Fruit fly (Drosophila melanogaster) whole organism, embryonic: ENCODE data around the gene CG42699.

Source experiments
- ATbp ChIP-seq: fragments of 200-800 bp; sonication (Bioruptor generic); optimal IDR thresholded peaks from 2 replicates; lab custom pipeline; 2017; ENCODE audit warnings: missing biosample characterization, mild to moderate bottlenecking, missing genetic modification characterization, missing genetic modification reagents
- Blimp-1 ChIP-seq: fragments of 200-800 bp; sonication (Bioruptor generic); optimal IDR thresholded peaks from 3 replicates; lab custom pipeline; 2018; ENCODE audit warnings: missing biosample characterization, missing genetic modification characterization, mild to moderate bottlenecking, moderate library complexity, missing genetic modification reagents
- CG10209 ChIP-seq: fragments of 200-800 bp; sonication (Bioruptor generic); optimal IDR thresholded peaks from 3 replicates; lab custom pipeline; 2017; ENCODE audit warnings: missing biosample characterization, mild to moderate bottlenecking, missing genetic modification characterization, missing genetic modification reagents
- CG11085 ChIP-seq: fragments of 200-800 bp; sonication (Bioruptor generic); IDR thresholded peaks from 2 replicates; pipeline ENCODE4 v1.3.6; 2022; ENCODE audit warnings: missing biosample characterization, missing genetic modification characterization
- CG12236 ChIP-seq: fragments of 200-800 bp; sonication (Bioruptor generic); optimal IDR thresholded peaks from 2 replicates; lab custom pipeline; 2016; ENCODE audit warnings: missing biosample characterization, missing genetic modification characterization
- CG12769 ChIP-seq: fragments of 200-800 bp; sonication (Bioruptor generic); optimal IDR thresholded peaks from 2 replicates; lab custom pipeline; 2019; ENCODE audit warnings: missing biosample characterization, mild to moderate bottlenecking, missing genetic modification characterization, moderate library complexity
- CG14710 ChIP-seq: fragments of 200-800 bp; sonication (Bioruptor generic); optimal IDR thresholded peaks from 3 replicates; lab custom pipeline; 2019; ENCODE audit warnings: missing biosample characterization, mild to moderate bottlenecking, missing genetic modification characterization, moderate library complexity
- CG15514 ChIP-seq: fragments of 200-800 bp; sonication (Bioruptor generic); optimal IDR thresholded peaks from 3 replicates; lab custom pipeline; 2017; ENCODE audit warnings: missing biosample characterization, missing genetic modification characterization, mild to moderate bottlenecking, moderate library complexity, missing genetic modification reagents
- CG1603 ChIP-seq: fragments of 200-800 bp; sonication (Bioruptor generic); optimal IDR thresholded peaks from 2 replicates; lab custom pipeline; 2019; ENCODE audit warnings: missing biosample characterization, mild to moderate bottlenecking, missing genetic modification characterization, moderate library complexity
- CG16813 ChIP-seq: fragments of 200-800 bp; sonication (Bioruptor generic); IDR thresholded peaks from 3 replicates; pipeline ENCODE4 v1.3.6; 2022; ENCODE audit warnings: missing biosample characterization, missing genetic modification characterization; ENCODE audit not compliant: partially characterized antibody
- CG17385 ChIP-seq: fragments of 200-800 bp; sonication (Bioruptor generic); optimal IDR thresholded peaks from 3 replicates; lab custom pipeline; 2018; ENCODE audit warnings: missing biosample characterization, mild to moderate bottlenecking, missing genetic modification characterization
- CG18011 ChIP-seq: fragments of 200-800 bp; sonication (Bioruptor generic); optimal IDR thresholded peaks from 2 replicates; lab custom pipeline; 2017; ENCODE audit warnings: missing biosample characterization, missing genetic modification characterization, mild to moderate bottlenecking, moderate library complexity, missing genotype
- CG32767 ChIP-seq: fragments of 200-800 bp; sonication (Bioruptor generic); IDR thresholded peaks from 2 replicates; pipeline ENCODE4 v1.3.6; 2022; ENCODE audit warnings: missing biosample characterization, missing genetic modification characterization
- CG3407 ChIP-seq: fragments of 200-800 bp; sonication (Bioruptor generic); optimal IDR thresholded peaks from 2 replicates; lab custom pipeline; 2018; ENCODE audit warnings: missing biosample characterization, mild to moderate bottlenecking, missing genetic modification characterization
- CG5180 ChIP-seq: fragments of 200-800 bp; sonication (Bioruptor generic); optimal IDR thresholded peaks from 3 replicates; lab custom pipeline; 2017; ENCODE audit warnings: missing biosample characterization, missing genetic modification characterization, mild to moderate bottlenecking, moderate library complexity, missing genetic modification reagents
- CG5245 ChIP-seq: fragments of 200-800 bp; sonication (Bioruptor generic); optimal IDR thresholded peaks from 3 replicates; lab custom pipeline; 2016; ENCODE audit warnings: missing biosample characterization, missing genetic modification characterization
- CG7556 ChIP-seq: fragments of 200-800 bp; sonication (Bioruptor generic); optimal IDR thresholded peaks from 2 replicates; lab custom pipeline; 2017; ENCODE audit warnings: missing biosample characterization, mild to moderate bottlenecking, missing genetic modification characterization
- CG7928 ChIP-seq: fragments of 200-800 bp; sonication (Bioruptor generic); optimal IDR thresholded peaks from 2 replicates; lab custom pipeline; 2017; ENCODE audit warnings: missing biosample characterization, mild to moderate bottlenecking, missing genetic modification characterization
- CG9932 ChIP-seq: fragments of 200-800 bp; sonication (Bioruptor generic); IDR thresholded peaks from 2 replicates; pipeline ENCODE4 v1.3.6; 2022; ENCODE audit warnings: missing biosample characterization, missing genetic modification characterization
- Camta ChIP-seq: fragments of 200-800 bp; sonication (Bioruptor generic); optimal IDR thresholded peaks from 2 replicates; lab custom pipeline; 2016; ENCODE audit warnings: missing biosample characterization, missing genetic modification characterization
- D ChIP-seq, 2 experiments: fragments of 200-800 bp in 1 of 2; fragments of >200 bp in 1 of 2; sonication (Bioruptor generic) in 1 of 2; optimal IDR thresholded peaks; 2 replicates in 1 of 2; 3 replicates in 1 of 2; lab custom pipeline; 2017; ENCODE audit warnings: mild to moderate bottlenecking in 1 of 2, missing biosample characterization in 1 of 2, missing genetic modification characterization in 1 of 2, missing genetic modification reagents in 1 of 2
- Dll ChIP-seq: fragments of 200-800 bp; sonication (Bioruptor generic); IDR thresholded peaks from 4 replicates; pipeline ENCODE4 v1.3.6; 2022; ENCODE audit warnings: missing biosample characterization, missing genetic modification characterization; ENCODE audit not compliant: partially characterized antibody
- Doc2 ChIP-seq: fragments of 200-800 bp; sonication (Bioruptor generic); IDR thresholded peaks from 2 replicates; pipeline ENCODE4 v1.3.6; 2022; ENCODE audit warnings: missing biosample characterization, missing genetic modification characterization
- Dp ChIP-seq: fragments of 200-800 bp; sonication (Bioruptor generic); optimal IDR thresholded peaks from 2 replicates; lab custom pipeline; 2018; ENCODE audit warnings: missing biosample characterization, mild to moderate bottlenecking, missing genetic modification characterization, moderate library complexity
- H15 ChIP-seq: fragments of 200-800 bp; sonication (Bioruptor generic); IDR thresholded peaks from 3 replicates; pipeline ENCODE4 v1.3.6; 2022; ENCODE audit warnings: missing biosample characterization, missing genetic modification characterization
- HLH3B ChIP-seq: fragments of 200-800 bp; sonication (Bioruptor generic); IDR thresholded peaks from 2 replicates; pipeline ENCODE4 v1.3.6; 2022; ENCODE audit warnings: missing biosample characterization, missing genetic modification characterization
- HmgZ ChIP-seq: fragments of 200-800 bp; sonication (Bioruptor generic); optimal IDR thresholded peaks from 2 replicates; lab custom pipeline; 2018; ENCODE audit warnings: missing biosample characterization, mild to moderate bottlenecking, missing genetic modification characterization
- Lhr ChIP-seq: fragments of 200-800 bp; sonication (Bioruptor generic); optimal IDR thresholded peaks from 3 replicates; lab custom pipeline; 2017; ENCODE audit warnings: mild to moderate bottlenecking, missing biosample characterization, missing genetic modification reagents, missing genetic modification characterization
- MTF-1 ChIP-seq: fragments of 200-800 bp; sonication (Bioruptor generic); optimal IDR thresholded peaks from 2 replicates; lab custom pipeline; 2018; ENCODE audit warnings: missing biosample characterization, mild to moderate bottlenecking, missing genetic modification characterization, borderline replicate concordance
- Mad ChIP-seq: fragments of 200-800 bp; sonication (Bioruptor generic); optimal IDR thresholded peaks from 2 replicates; lab custom pipeline; 2016; ENCODE audit warnings: missing biosample characterization, missing genetic modification characterization
- Pdp1 ChIP-seq, 2 experiments: fragments of 200-800 bp; sonication (Bioruptor generic); optimal IDR thresholded peaks; 3 replicates each; lab custom pipeline; 2016; ENCODE audit warnings: missing biosample characterization in 2 of 2, missing genetic modification characterization in 2 of 2, mild to moderate bottlenecking in 1 of 2, moderate library complexity in 1 of 2
- Rx ChIP-seq: fragments of 200-800 bp; sonication (Bioruptor generic); IDR thresholded peaks from 2 replicates; pipeline ENCODE4 v1.3.6; 2022; ENCODE audit warnings: missing biosample characterization, missing genetic modification characterization
- bab2 ChIP-seq: fragments of 200-800 bp; sonication (Bioruptor generic); optimal IDR thresholded peaks from 2 replicates; lab custom pipeline; 2016; ENCODE audit warnings: missing biosample characterization, missing genetic modification characterization
- cas ChIP-seq: fragments of 200-800 bp; sonication (Bioruptor generic); IDR thresholded peaks from 2 replicates; pipeline ENCODE4 v1.3.6; 2022; ENCODE audit warnings: missing biosample characterization, missing genetic modification characterization
- dan ChIP-seq: fragments of 200-800 bp; sonication (Bioruptor generic); IDR thresholded peaks from 2 replicates; pipeline ENCODE4 v1.3.6; 2022; ENCODE audit warnings: missing biosample characterization, missing genetic modification characterization
- grau ChIP-seq: fragments of 200-800 bp; optimal IDR thresholded peaks from 3 replicates; lab custom pipeline; 2019; ENCODE audit warnings: missing biosample characterization, mild to moderate bottlenecking, missing genetic modification characterization, moderate library complexity
- inv ChIP-seq: fragments of 200-800 bp; sonication (Bioruptor generic); IDR thresholded peaks from 2 replicates; pipeline ENCODE4 v1.3.6; 2022; ENCODE audit warnings: missing biosample characterization, missing genetic modification characterization; ENCODE audit not compliant: partially characterized antibody
- knrl ChIP-seq: fragments of 200-800 bp; sonication (Bioruptor generic); IDR thresholded peaks from 3 replicates; pipeline ENCODE4 v1.3.6; 2022; ENCODE audit warnings: missing biosample characterization, missing genetic modification characterization; ENCODE audit not compliant: partially characterized antibody
- lab ChIP-seq: fragments of 200-800 bp; sonication (Bioruptor generic); optimal IDR thresholded peaks from 3 replicates; lab custom pipeline; 2017; ENCODE audit warnings: missing biosample characterization, missing genetic modification characterization, mild to moderate bottlenecking, moderate library complexity, missing genetic modification reagents
- lmd ChIP-seq: fragments of 200-800 bp; sonication (Bioruptor generic); IDR thresholded peaks from 2 replicates; pipeline ENCODE4 v1.3.6; 2022; ENCODE audit warnings: missing biosample characterization, missing genetic modification characterization
- slou ChIP-seq: fragments of 200-800 bp; sonication (Bioruptor generic); optimal IDR thresholded peaks from 3 replicates; lab custom pipeline; 2016; ENCODE audit warnings: missing biosample characterization, missing genetic modification characterization
- slp2 ChIP-seq: fragments of 200-800 bp; sonication (Bioruptor generic); optimal IDR thresholded peaks from 2 replicates; lab custom pipeline; 2016; ENCODE audit warnings: missing biosample characterization, missing genetic modification characterization
- tna ChIP-seq: fragments of 200-800 bp; sonication (Bioruptor generic); IDR thresholded peaks from 2 replicates; pipeline ENCODE4 v1.3.6; 2022; ENCODE audit warnings: missing biosample characterization, missing genetic modification characterization; ENCODE audit not compliant: partially characterized antibody
- tup ChIP-seq: fragments of 200-800 bp; sonication (Bioruptor generic); optimal IDR thresholded peaks from 2 replicates; lab custom pipeline; 2016; ENCODE audit warnings: missing biosample characterization, mild to moderate bottlenecking, missing genetic modification characterization, moderate library complexity
- vfl ChIP-seq: fragments of 200-800 bp; sonication (Bioruptor generic); optimal IDR thresholded peaks from 2 replicates; lab custom pipeline; 2016; ENCODE audit warnings: missing biosample characterization, missing genetic modification characterization
- vvl ChIP-seq: fragments of 200-800 bp; sonication (Bioruptor generic); IDR thresholded peaks from 2 replicates; pipeline ENCODE4 v1.3.6; 2022; ENCODE audit warnings: missing biosample characterization, missing genetic modification characterization

CG42699 gene

DNA sequence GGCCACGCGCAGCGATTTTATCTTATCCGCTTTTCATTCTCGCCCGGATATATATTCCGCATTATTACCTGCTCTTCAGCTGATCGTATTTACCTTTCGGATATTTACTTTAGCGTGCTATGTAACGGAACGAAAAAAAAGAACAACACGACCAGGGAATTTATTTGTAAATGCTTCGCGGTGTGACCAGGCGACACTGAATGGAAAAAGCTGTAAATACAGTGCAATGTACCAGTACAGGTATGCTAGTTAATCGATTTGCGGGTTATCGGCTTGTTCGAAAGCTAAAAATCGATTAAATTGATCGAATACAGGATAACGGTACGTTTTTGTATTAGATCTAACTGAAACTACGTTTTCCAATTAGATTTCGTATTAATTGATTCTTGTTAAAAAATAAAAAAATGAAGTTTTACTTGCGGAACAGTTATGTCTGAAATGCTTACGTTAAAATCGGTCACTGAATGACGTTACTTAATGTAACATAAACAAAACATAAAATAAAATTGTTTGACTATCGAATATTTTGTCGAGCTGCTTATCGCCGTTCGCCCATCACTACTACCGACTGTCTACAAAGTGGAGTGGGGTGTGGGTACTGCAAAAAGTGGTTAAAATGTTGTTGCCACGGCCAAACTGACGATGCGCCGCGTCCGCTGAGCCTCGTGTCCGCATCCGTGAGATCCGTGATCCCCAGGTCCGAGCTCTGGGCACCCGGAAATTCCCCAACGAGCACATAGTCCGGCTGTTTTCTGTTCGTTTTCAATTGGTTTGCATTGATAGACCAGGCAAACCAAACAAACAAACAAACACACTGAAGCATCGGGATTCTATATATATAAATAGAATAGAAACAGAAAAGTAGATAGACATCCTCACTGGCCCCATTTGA is at the start of gene CG42699, which contains the start of gene MAPk-Ak2 (continued):
- TF ChIP-seq Mad (peak; percentile 49), CG7928 (peak; percentile 61), Camta (peak; percentile 62), CG16813 (peak; percentile 70), Doc2 (GFP tag; lab: Robert Waterston, UW) (no peak), Lhr (GFP tag; lab: Kevin White, UChicago) (peak; percentile 71), vfl (GFP tag; lab: Kevin White, UChicago) (peak; percentile 48), Dll (GFP tag; lab: Robert Waterston, UW) (peak; percentile 62; the same call in 2 of the 4 replicates), CG15514 (peak; percentile 75), tna (GFP tag; lab: Robert Waterston, UW) (peak; percentile 68), CG18011 (GFP tag; lab: Kevin White, UChicago) (peak; percentile 29), Pdp1 (GFP tag; optimal IDR thresholded peaks at IDR 0.05; lab: Kevin White, UChicago) (peak; percentile 68 to 88), bab2 (GFP tag; lab: Kevin White, UChicago) (peak; percentile 85), CG11085 (GFP tag; lab: Robert Waterston, UW) (peak; percentile 59; the same call in 1 of the 2 replicates), CG12236 (GFP tag; lab: Kevin White, UChicago) (peak; percentile 75), CG1603 (tag; lab: Kevin White, UChicago) (peak; percentile 65), CG5245 (peak; percentile 67), CG12769 (tag; lab: Kevin White, UChicago) (peak; percentile 59), CG3407 (GFP tag; lab: Kevin White, UChicago) (peak; percentile 90), HLH3B (GFP tag; lab: Robert Waterston, UW) (peak; percentile 70; the same call in 1 of the 2 replicates), ATbp (GFP tag; lab: Kevin White, UChicago) (peak; percentile 88), slp2 (peak; percentile 56), lmd (GFP tag; lab: Robert Waterston, UW) (no peak; the same call in 1 of the 2 replicates), CG10209 (GFP tag; lab: Kevin White, UChicago) (peak; percentile 78), grau (peak; percentile 66), inv (GFP tag; lab: Robert Waterston, UW) (peak; percentile 54), lab (GFP tag; lab: Kevin White, UChicago) (peak; percentile 92), HmgZ (tag; lab: Kevin White, UChicago) (peak; percentile 75), CG5180 (peak; percentile 78), Dp (GFP tag; lab: Kevin White, UChicago) (peak; percentile 30), MTF-1 (GFP tag; lab: Kevin White, UChicago) (peak; percentile 93), H15 (no peak), CG17385 (GFP tag; lab: Kevin White, UChicago) (peak; percentile 81), slou (GFP tag; lab: Kevin White, UChicago) (peak; percentile 50), cas (GFP tag; lab: Robert Waterston, UW) (no peak), Blimp-1 (peak; percentile 72), knrl (GFP tag; lab: Robert Waterston, UW) (peak; percentile 56; the same call in 2 of the 3 replicates), Rx (no peak), tup (GFP tag; lab: Kevin White, UChicago) (peak; percentile 54), CG14710 (tag; lab: Kevin White, UChicago) (peak; percentile 65), D (optimal IDR thresholded peaks at IDR 0.05; lab: Kevin White, UChicago) (no peak), D (GFP tag; optimal IDR thresholded peaks at IDR 0.05; lab: Kevin White, UChicago) (peak; percentile 74), CG32767 (GFP tag; lab: Robert Waterston, UW) (no peak), CG7556 (peak; percentile 80), CG9932 (GFP tag; lab: Robert Waterston, UW) (peak; percentile 50), dan (GFP tag; lab: Robert Waterston, UW) (no peak), vvl (GFP tag; lab: Robert Waterston, UW) (peak; percentile 40)
